Worm (Caenorhabditis elegans) whole organism, midembryonic: ENCODE data around the gene Y73B3A.4.
"Not testable (repeated sequence)": the region's sequence is repeated elsewhere in the genome, so short reads cannot be mapped to it uniquely, and the experiment has no call there.

Experiments
- T22C8.4 ChIP-seq: fragments of 200-800 bp; sonication (Bioruptor generic); IDR thresholded peaks from 2 replicates; pipeline ENCODE4 v1.3.6; 2022; ENCODE audit warnings: missing genetic modification characterization, missing compliant biosample characterization
- cog-1 ChIP-seq: sonication (generic microtip); optimal IDR thresholded peaks from 2 replicates; lab custom pipeline; 2016; ENCODE audit warnings: missing genetic modification characterization, missing compliant biosample characterization
- flt-1 ChIP-seq: fragments of 200-800 bp; sonication (Bioruptor generic); IDR thresholded peaks from 2 replicates; pipeline ENCODE4 v1.3.6; 2022; ENCODE audit warnings: missing genetic modification characterization, missing compliant biosample characterization
- klf-2 ChIP-seq: fragments of 200-800 bp; sonication (Bioruptor generic); conservative IDR thresholded peaks from 2 replicates; pipeline ENCODE4 v1.3.6; 2022; ENCODE audit warnings: missing genetic modification reagents, missing genetic modification characterization, missing compliant biosample characterization
- med-1 ChIP-seq: sonication (generic microtip); optimal IDR thresholded peaks from 2 replicates; lab custom pipeline; 2017; ENCODE audit warnings: missing genetic modification characterization, mild to moderate bottlenecking, missing compliant biosample characterization, antibody characterized with exemption, missing genetic modification reagents; ENCODE audit not compliant: insufficient read depth
- tab-1 ChIP-seq: fragments of 200-800 bp; sonication (Bioruptor generic); IDR thresholded peaks from 2 replicates; pipeline ENCODE4 v1.3.6; 2022; ENCODE audit warnings: missing genetic modification characterization, missing compliant biosample characterization
- ztf-23 ChIP-seq: fragments of 200-800 bp; sonication (Bioruptor generic); IDR thresholded peaks from 2 replicates; pipeline ENCODE4 v1.3.6; 2022; ENCODE audit warnings: missing genetic modification reagents, missing genetic modification characterization, missing compliant biosample characterization
- ztf-29 ChIP-seq: fragments of 200-800 bp; sonication (Bioruptor generic); IDR thresholded peaks from 2 replicates; pipeline ENCODE4 v1.3.6; 2022; ENCODE audit warnings: missing genetic modification reagents, missing genetic modification characterization, missing compliant biosample characterization

DNA sequence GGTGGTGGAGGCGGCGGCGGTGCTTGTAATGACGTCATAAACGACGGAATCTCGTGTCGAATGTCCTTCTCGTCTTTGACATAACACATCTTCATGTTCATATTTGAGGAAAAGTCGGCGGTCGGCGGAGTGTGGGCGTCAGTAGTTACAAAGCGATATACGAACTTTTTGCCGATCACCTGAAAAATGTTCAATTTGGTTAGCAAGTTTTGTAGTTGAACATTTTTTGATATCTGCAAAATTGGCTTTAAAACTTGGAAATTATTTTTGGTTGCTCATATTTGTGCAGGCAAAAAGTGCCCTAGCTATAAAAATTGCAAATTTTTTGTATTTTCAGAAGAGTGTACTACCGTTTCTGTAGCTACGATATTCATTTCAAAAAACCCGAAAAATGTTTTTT is 4.4 kb upstream of the Y73B3A.4 start, which contains the start of gene elk-2:
- TF ChIP-seq tab-1 (GFP tag; lab: Robert Waterston, UW); ztf-29 (GFP tag; lab: Robert Waterston, UW); klf-2 (GFP tag; lab: Robert Waterston, UW); cog-1; med-1 (GFP tag; lab: Kevin White, UChicago); flt-1; ztf-23 (GFP tag; lab: Robert Waterston, UW); T22C8.4 (GFP tag; lab: Robert Waterston, UW): not testable (repeated sequence)
